Fruit fly (Drosophila melanogaster): ENCODE measurements around the gene CG5973.

Gene CG5973

dm6 chr2L:7493444-7493843 is 56.2 kb downstream of the CG5973 start:
- peak; percentile 2 for TF ChIP-seq tai (GFP tag; optimal IDR thresholded peaks at IDR 0.05)
- TF ChIP-seq foxo (GFP tag; optimal IDR thresholded peaks at IDR 0.05), result no peak
- TF ChIP-seq Hr83 (GFP tag; optimal IDR thresholded peaks at IDR 0.05; ENCODE audit: poor library complexity, severe bottlenecking), result peak; percentile 46
- peak; percentile 25 for TF ChIP-seq Hnf4 (GFP tag; optimal IDR thresholded peaks at IDR 0.05)
- TF ChIP-seq jim (GFP tag; optimal IDR thresholded peaks at IDR 0.05), result peak; percentile 3
- TF ChIP-seq CG32264 (GFP tag; optimal IDR thresholded peaks at IDR 0.05), result no peak
- peak; percentile 3 for TF ChIP-seq rgr (GFP tag; optimal IDR thresholded peaks at IDR 0.05)
- peak; percentile 1 for TF ChIP-seq h (GFP tag; optimal IDR thresholded peaks at IDR 0.05)

dm6 chr2L:7494341-7495293 is 57.3 kb downstream of the CG5973 start:
- TF ChIP-seq sv (GFP tag; optimal IDR thresholded peaks at IDR 0.05) (peak; percentile 25), foxo (GFP tag; optimal IDR thresholded peaks at IDR 0.05) (peak in 1 of 2 experiments; percentile 6), OdsH (GFP tag; optimal IDR thresholded peaks at IDR 0.05) (no peak), h (GFP tag; optimal IDR thresholded peaks at IDR 0.05) (peak; percentile 3), Abd-B (GFP tag; optimal IDR thresholded peaks at IDR 0.05) (no peak), fru (GFP tag; optimal IDR thresholded peaks at IDR 0.05) (peak; percentile 10), tai (GFP tag; optimal IDR thresholded peaks at IDR 0.05) (peak; percentile 42)
